Fruit fly (Drosophila melanogaster) whole organism, embryonic: ENCODE results near the gene CG43407.

Source experiments
- CG10267 ChIP-seq: fragments of 200-800 bp; sonication (Bioruptor generic); optimal IDR thresholded peaks from 2 replicates; lab custom pipeline; 2018; ENCODE audit warnings: missing biosample characterization, mild to moderate bottlenecking, missing genetic modification characterization, moderate library complexity
- CG10321 ChIP-seq: fragments of 200-800 bp; sonication (Bioruptor generic); IDR thresholded peaks from 2 replicates; pipeline ENCODE4 v1.3.6; 2022; ENCODE audit warnings: missing biosample characterization, missing genetic modification characterization
- CG10366 ChIP-seq: fragments of 200-800 bp; sonication (Bioruptor generic); IDR thresholded peaks from 2 replicates; pipeline ENCODE4 v1.3.6; 2022; ENCODE audit warnings: missing biosample characterization, missing genetic modification characterization
- CG13287 ChIP-seq: fragments of 200-800 bp; sonication (Bioruptor generic); IDR thresholded peaks from 2 replicates; pipeline ENCODE4 v1.3.6; 2022; ENCODE audit warnings: missing biosample characterization, missing genetic modification characterization; ENCODE audit not compliant: partially characterized antibody
- CG14860 ChIP-seq: fragments of 200-800 bp; sonication (Bioruptor generic); IDR thresholded peaks from 3 replicates; pipeline ENCODE4 v1.3.6; 2022; ENCODE audit warnings: missing biosample characterization, missing genetic modification characterization; ENCODE audit not compliant: partially characterized antibody
- CG15601 ChIP-seq: fragments of 200-800 bp; sonication (Bioruptor generic); optimal IDR thresholded peaks from 3 replicates; lab custom pipeline; 2019; ENCODE audit warnings: missing biosample characterization, mild to moderate bottlenecking, missing genetic modification characterization, moderate library complexity
- CG15696 ChIP-seq: fragments of 200-800 bp; sonication (Bioruptor generic); optimal IDR thresholded peaks from 2 replicates; lab custom pipeline; 2019; ENCODE audit warnings: missing biosample characterization, mild to moderate bottlenecking, missing genetic modification characterization, moderate library complexity
- CG17912 ChIP-seq: fragments of 200-800 bp; sonication (Bioruptor generic); optimal IDR thresholded peaks from 2 replicates; lab custom pipeline; 2018; ENCODE audit warnings: missing biosample characterization, mild to moderate bottlenecking, missing genetic modification characterization
- CG2199 ChIP-seq: fragments of 200-800 bp; sonication (Bioruptor generic); IDR thresholded peaks from 3 replicates; pipeline ENCODE4 v1.3.6; 2022; ENCODE audit warnings: missing biosample characterization, missing genetic modification characterization
- CG32772 ChIP-seq: fragments of 200-800 bp; sonication (Bioruptor generic); IDR thresholded peaks from 2 replicates; pipeline ENCODE4 v1.3.6; 2022; ENCODE audit warnings: missing biosample characterization, missing genetic modification characterization
- CG34376 ChIP-seq: fragments of 200-800 bp; sonication (Bioruptor generic); optimal IDR thresholded peaks from 2 replicates; lab custom pipeline; 2018; ENCODE audit warnings: missing biosample characterization, mild to moderate bottlenecking, missing genetic modification characterization
- CG4404 ChIP-seq: fragments of 200-800 bp; sonication (Bioruptor generic); IDR thresholded peaks from 2 replicates; pipeline ENCODE4 v1.3.6; 2022; ENCODE audit warnings: missing biosample characterization, missing genetic modification characterization
- CG4617 ChIP-seq: fragments of 200-800 bp; sonication (Bioruptor generic); optimal IDR thresholded peaks from 3 replicates; lab custom pipeline; 2016; ENCODE audit warnings: missing biosample characterization, missing genetic modification characterization, borderline replicate concordance
- CG5953 ChIP-seq: fragments of 200-800 bp; sonication (Bioruptor generic); IDR thresholded peaks from 2 replicates; pipeline ENCODE4 v1.3.6; 2022; ENCODE audit warnings: missing biosample characterization, missing genetic modification characterization
- CG6654 ChIP-seq: fragments of 200-800 bp; sonication (Bioruptor generic); optimal IDR thresholded peaks from 2 replicates; lab custom pipeline; 2017; ENCODE audit warnings: missing biosample characterization, mild to moderate bottlenecking, missing genetic modification characterization
- CG7839 ChIP-seq: fragments of 200-800 bp; sonication (Bioruptor generic); optimal IDR thresholded peaks from 3 replicates; lab custom pipeline; 2018; ENCODE audit warnings: missing biosample characterization, mild to moderate bottlenecking, missing genetic modification characterization, moderate library complexity
- CG7987 ChIP-seq: fragments of 200-800 bp; sonication (Bioruptor generic); optimal IDR thresholded peaks from 2 replicates; lab custom pipeline; 2018; ENCODE audit warnings: missing biosample characterization, mild to moderate bottlenecking, missing genetic modification characterization, moderate library complexity
- CG8944 ChIP-seq: fragments of 200-800 bp; sonication (Bioruptor generic); optimal IDR thresholded peaks from 3 replicates; lab custom pipeline; 2016; ENCODE audit warnings: missing biosample characterization, missing genetic modification characterization
- CG9817 ChIP-seq: fragments of 200-800 bp; sonication (Bioruptor generic); optimal IDR thresholded peaks from 2 replicates; lab custom pipeline; 2018; ENCODE audit warnings: missing biosample characterization, mild to moderate bottlenecking, missing genetic modification characterization, moderate library complexity
- CkIIα-i1 ChIP-seq: fragments of 200-800 bp; sonication (Bioruptor generic); IDR thresholded peaks from 2 replicates; pipeline ENCODE4 v1.3.6; 2022; ENCODE audit warnings: missing biosample characterization, missing genetic modification characterization
- ERR ChIP-seq: fragments of 200-800 bp; sonication (Bioruptor generic); optimal IDR thresholded peaks from 2 replicates; lab custom pipeline; 2016; ENCODE audit warnings: missing biosample characterization, missing genetic modification characterization
- HLHmδ ChIP-seq: fragments of 200-800 bp; sonication (Bioruptor generic); optimal IDR thresholded peaks from 2 replicates; lab custom pipeline; 2018; ENCODE audit warnings: missing biosample characterization, mild to moderate bottlenecking, missing genetic modification characterization, moderate library complexity
- HmgD ChIP-seq: fragments of 200-800 bp; sonication (Bioruptor generic); optimal IDR thresholded peaks from 3 replicates; lab custom pipeline; 2016; ENCODE audit warnings: missing biosample characterization, missing genetic modification characterization
- Hmr ChIP-seq: fragments of 200-800 bp; sonication (Bioruptor generic); optimal IDR thresholded peaks from 3 replicates; lab custom pipeline; 2017; ENCODE audit warnings: mild to moderate bottlenecking, missing biosample characterization, missing genetic modification reagents, missing genetic modification characterization
- Hr51 ChIP-seq, 2 experiments: fragments of 200-800 bp; sonication (Bioruptor generic); optimal IDR thresholded peaks; 2 replicates in 1 of 2; 3 replicates in 1 of 2; lab custom pipeline; 2016 to 2018; ENCODE audit warnings: missing biosample characterization in 2 of 2, missing genetic modification characterization in 2 of 2, mild to moderate bottlenecking in 1 of 2, moderate library complexity in 1 of 2
- MTF-1 ChIP-seq: fragments of 200-800 bp; sonication (Bioruptor generic); optimal IDR thresholded peaks from 2 replicates; lab custom pipeline; 2018; ENCODE audit warnings: missing biosample characterization, mild to moderate bottlenecking, missing genetic modification characterization, borderline replicate concordance
- Myb ChIP-seq: fragments of 200-800 bp; sonication (Bioruptor generic); optimal IDR thresholded peaks from 2 replicates; lab custom pipeline; 2016; ENCODE audit warnings: missing biosample characterization, missing genetic modification characterization
- NC2α ChIP-seq: fragments of 200-800 bp; sonication (Bioruptor generic); optimal IDR thresholded peaks from 2 replicates; lab custom pipeline; 2016; ENCODE audit warnings: missing biosample characterization, missing genetic modification characterization
- Rfx ChIP-seq: fragments of 200-800 bp; sonication (Bioruptor generic); IDR thresholded peaks from 2 replicates; pipeline ENCODE4 v1.3.6; 2022; ENCODE audit warnings: missing biosample characterization, missing genetic modification characterization
- Stat92E ChIP-seq, 3 experiments: fragments of >200 bp in 2 of 3; fragments of 200-800 bp in 1 of 3; sonication (Bioruptor generic) in 1 of 3; optimal IDR thresholded peaks; 2 replicates each; lab custom pipeline; 2017 to 2019; ENCODE audit warnings: missing biosample characterization in 3 of 3, missing genetic modification characterization in 3 of 3, mild to moderate bottlenecking in 1 of 3, moderate library complexity in 1 of 3
- TFAM ChIP-seq: fragments of 200-800 bp; sonication (Bioruptor generic); optimal IDR thresholded peaks from 2 replicates; lab custom pipeline; 2017; ENCODE audit warnings: missing biosample characterization, missing genetic modification characterization, inconsistent platforms
- caup ChIP-seq: fragments of 200-800 bp; sonication (Bioruptor generic); optimal IDR thresholded peaks from 3 replicates; lab custom pipeline; 2017; ENCODE audit warnings: missing biosample characterization, mild to moderate bottlenecking, missing genetic modification characterization, moderate library complexity; ENCODE audit not compliant: severe bottlenecking
- corto ChIP-seq: fragments of 200-800 bp; sonication (Bioruptor generic); optimal IDR thresholded peaks from 2 replicates; lab custom pipeline; 2016; ENCODE audit warnings: missing biosample characterization, mild to moderate bottlenecking, missing genetic modification characterization, moderate library complexity
- dan ChIP-seq: fragments of 200-800 bp; sonication (Bioruptor generic); IDR thresholded peaks from 2 replicates; pipeline ENCODE4 v1.3.6; 2022; ENCODE audit warnings: missing biosample characterization, missing genetic modification characterization
- eve ChIP-seq, 2 experiments: fragments of >200 bp; optimal IDR thresholded peaks; 2 replicates each; lab custom pipeline; 2017; ENCODE audit warnings: missing biosample characterization in 2 of 2, missing genetic modification characterization in 2 of 2
- fd3F ChIP-seq: fragments of 200-800 bp; sonication (Bioruptor generic); optimal IDR thresholded peaks from 2 replicates; lab custom pipeline; 2018; ENCODE audit warnings: missing biosample characterization, mild to moderate bottlenecking, missing genetic modification characterization, moderate library complexity
- grn ChIP-seq: fragments of 200-800 bp; sonication (Bioruptor generic); optimal IDR thresholded peaks from 3 replicates; lab custom pipeline; 2017; ENCODE audit warnings: missing biosample characterization, missing genetic modification characterization
- gro ChIP-seq: fragments of 200-800 bp; sonication (Bioruptor generic); optimal IDR thresholded peaks from 2 replicates; lab custom pipeline; 2016; ENCODE audit warnings: missing biosample characterization, missing genetic modification characterization
- gsb-n ChIP-seq: fragments of 200-800 bp; sonication (Bioruptor generic); optimal IDR thresholded peaks from 3 replicates; lab custom pipeline; 2018; ENCODE audit warnings: missing biosample characterization, mild to moderate bottlenecking, missing genetic modification characterization
- h ChIP-seq: fragments of >200 bp; optimal IDR thresholded peaks from 2 replicates; lab custom pipeline; 2017
- jigr1 ChIP-seq: fragments of 200-800 bp; sonication (Bioruptor generic); IDR thresholded peaks from 3 replicates; pipeline ENCODE4 v1.3.6; 2022; ENCODE audit warnings: missing biosample characterization, missing genetic modification characterization
- kah ChIP-seq: fragments of 200-800 bp; sonication (Bioruptor generic); optimal IDR thresholded peaks from 2 replicates; lab custom pipeline; 2018; ENCODE audit warnings: missing biosample characterization, mild to moderate bottlenecking, missing genetic modification characterization
- mirr ChIP-seq: fragments of 200-800 bp; sonication (Bioruptor generic); optimal IDR thresholded peaks from 3 replicates; lab custom pipeline; 2018; ENCODE audit warnings: missing biosample characterization, mild to moderate bottlenecking, missing genetic modification characterization
- nom ChIP-seq: fragments of 200-800 bp; sonication (Bioruptor generic); optimal IDR thresholded peaks from 2 replicates; lab custom pipeline; 2017; ENCODE audit warnings: missing biosample characterization, missing genetic modification characterization, mild to moderate bottlenecking, moderate library complexity, missing genetic modification reagents
- oc ChIP-seq: fragments of 200-800 bp; sonication (Bioruptor generic); optimal IDR thresholded peaks from 2 replicates; lab custom pipeline; 2018; ENCODE audit warnings: missing biosample characterization, mild to moderate bottlenecking, missing genetic modification characterization, moderate library complexity
- otp ChIP-seq: fragments of 200-800 bp; sonication (Bioruptor generic); IDR thresholded peaks from 3 replicates; pipeline ENCODE4, ENCODE4 v1.3.6; 2022; ENCODE audit warnings: missing biosample characterization, missing genetic modification characterization
- p53 ChIP-seq: fragments of 200-800 bp; sonication (Bioruptor generic); optimal IDR thresholded peaks from 2 replicates; lab custom pipeline; 2016; ENCODE audit warnings: missing biosample characterization, missing genetic modification characterization
- pho ChIP-seq: fragments of 200-800 bp; sonication (Bioruptor generic); optimal IDR thresholded peaks from 2 replicates; lab custom pipeline; 2016; ENCODE audit warnings: missing biosample characterization, missing genetic modification characterization
- shn ChIP-seq: fragments of 200-800 bp; sonication (Bioruptor generic); optimal IDR thresholded peaks from 3 replicates; lab custom pipeline; 2016; ENCODE audit warnings: missing biosample characterization, missing genetic modification characterization
- sqz ChIP-seq: fragments of 200-800 bp; sonication (Bioruptor generic); optimal IDR thresholded peaks from 3 replicates; lab custom pipeline; 2018; ENCODE audit warnings: missing biosample characterization, mild to moderate bottlenecking, missing genetic modification characterization

Gene CG43407

DNA sequence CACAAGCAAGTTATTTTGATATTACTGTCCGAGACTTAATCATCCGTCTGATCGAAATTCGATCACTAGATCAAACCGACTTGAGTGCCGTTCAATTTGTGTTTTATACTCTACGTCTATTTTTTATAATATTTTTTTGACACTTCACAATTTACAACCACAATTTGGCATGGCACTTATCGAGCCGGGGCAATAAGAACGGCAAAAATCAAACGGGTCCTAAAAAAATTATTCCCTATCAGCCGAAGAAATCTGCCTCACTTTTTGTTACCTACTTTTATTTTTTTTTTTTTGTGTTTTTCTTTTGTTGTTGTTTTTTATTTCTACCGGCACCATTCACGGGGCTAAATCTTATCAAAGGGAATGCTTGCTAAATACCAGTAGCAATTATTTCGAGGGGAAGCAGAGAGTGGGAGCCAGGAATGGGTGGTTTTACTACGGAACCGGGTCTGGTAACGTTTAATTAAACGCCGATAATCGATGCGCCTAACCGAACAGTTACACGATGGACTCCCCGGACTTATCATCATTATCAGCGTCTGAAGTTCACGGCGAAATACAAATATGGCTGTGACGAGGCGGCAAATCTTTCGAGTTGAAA is 37.6 kb downstream of the CG43407 start (continued):
- no peak for TF ChIP-seq Rfx
- TF ChIP-seq CG10321 (GFP tag; lab: Robert Waterston, UW): no peak
- TF ChIP-seq CG32772: no peak
- no peak for TF ChIP-seq HmgD (GFP tag; lab: Kevin White, UChicago)
- no peak for TF ChIP-seq shn (GFP tag; lab: Kevin White, UChicago)
- TF ChIP-seq CG14860 (GFP tag; lab: Robert Waterston, UW): no peak
- TF ChIP-seq fd3F (GFP tag; lab: Kevin White, UChicago): no peak
- no peak for TF ChIP-seq HLHmδ (GFP tag; lab: Kevin White, UChicago)
- TF ChIP-seq CG2199: no peak
- TF ChIP-seq jigr1: no peak
- no peak for TF ChIP-seq p53 (GFP tag; lab: Kevin White, UChicago)
- TF ChIP-seq eve (GFP tag; optimal IDR thresholded peaks at IDR 0.05; lab: Kevin White, UChicago): peak in 1 of 2 experiments; percentile 15
- no peak for TF ChIP-seq TFAM (GFP tag; lab: Kevin White, UChicago)
- TF ChIP-seq CG7839 (tag; lab: Kevin White, UChicago): no peak
- no peak for TF ChIP-seq gsb-n (tag; lab: Kevin White, UChicago)
- no peak for TF ChIP-seq CG8944
- peak; percentile 88 for TF ChIP-seq gro (GFP tag; lab: Kevin White, UChicago)
- no peak for TF ChIP-seq ERR (GFP tag; lab: Kevin White, UChicago)
- TF ChIP-seq CG17912 (GFP tag; lab: Kevin White, UChicago): no peak
- no peak for TF ChIP-seq corto (GFP tag; lab: Kevin White, UChicago)
- TF ChIP-seq Stat92E (GFP tag; optimal IDR thresholded peaks at IDR 0.05; lab: Kevin White, UChicago): no peak
- no peak for TF ChIP-seq kah (GFP tag; lab: Kevin White, UChicago)
- no peak for TF ChIP-seq oc
- peak; percentile 41 for TF ChIP-seq sqz (GFP tag; lab: Kevin White, UChicago)
- no peak for TF ChIP-seq CkIIα-i1 (GFP tag; lab: Robert Waterston, UW)
- TF ChIP-seq CG15696 (tag; lab: Kevin White, UChicago): no peak
- no peak for TF ChIP-seq CG15601 (tag; lab: Kevin White, UChicago)
- peak; percentile 35 for TF ChIP-seq caup (GFP tag; lab: Kevin White, UChicago)
- no peak for TF ChIP-seq Myb (GFP tag; lab: Kevin White, UChicago)
- TF ChIP-seq grn (GFP tag; lab: Kevin White, UChicago): peak; percentile 89
- TF ChIP-seq CG34376: peak; percentile 44
- TF ChIP-seq dan (GFP tag; lab: Robert Waterston, UW): no peak
- no peak for TF ChIP-seq CG5953 (GFP tag; lab: Robert Waterston, UW)
- TF ChIP-seq otp (GFP tag; lab: Robert Waterston, UW): no peak
- no peak for TF ChIP-seq CG10267 (tag; lab: Kevin White, UChicago)
- TF ChIP-seq pho (GFP tag; lab: Kevin White, UChicago): no peak
- no peak for TF ChIP-seq CG4617 (GFP tag; lab: Kevin White, UChicago)
- TF ChIP-seq CG6654 (GFP tag; lab: Kevin White, UChicago): no peak
- TF ChIP-seq NC2α (GFP tag; lab: Kevin White, UChicago): no peak
- TF ChIP-seq CG4404: no peak
- TF ChIP-seq nom: no peak
- TF ChIP-seq CG7987 (GFP tag; lab: Kevin White, UChicago): no peak
- peak; percentile 41 for TF ChIP-seq mirr (GFP tag; lab: Kevin White, UChicago)
- TF ChIP-seq MTF-1: no peak
- no peak for TF ChIP-seq CG13287 (GFP tag; lab: Robert Waterston, UW)
- TF ChIP-seq CG10366 (GFP tag; lab: Robert Waterston, UW): no peak
- no peak for TF ChIP-seq h (lab: Kevin White, UChicago)
- TF ChIP-seq Hr51 (GFP tag; optimal IDR thresholded peaks at IDR 0.05; lab: Kevin White, UChicago): no peak
- peak; percentile 1 for TF ChIP-seq Hmr (GFP tag; lab: Kevin White, UChicago)
- no peak for TF ChIP-seq CG9817 (tag; lab: Kevin White, UChicago)
